Fruit fly (Drosophila melanogaster) whole organism, prepupa: ENCODE data around the gene Nlg4.

Experiments used
- Blimp-1 ChIP-seq: fragments of 200-800 bp; sonication (Bioruptor generic); optimal IDR thresholded peaks from 3 replicates; lab custom pipeline; 2017; ENCODE audit warnings: missing biosample characterization, missing genetic modification characterization, mild to moderate bottlenecking, moderate library complexity, missing genetic modification reagents
- CG10631 ChIP-seq: fragments of 200-800 bp; sonication (Bioruptor generic); optimal IDR thresholded peaks from 2 replicates; lab custom pipeline; 2016; ENCODE audit warnings: missing biosample characterization, missing genetic modification characterization
- CG10669 ChIP-seq: fragments of 200-800 bp; sonication (Bioruptor generic); optimal IDR thresholded peaks from 3 replicates; lab custom pipeline; 2018; ENCODE audit warnings: missing biosample characterization, mild to moderate bottlenecking, missing genetic modification characterization, moderate library complexity
- CG11294 ChIP-seq: fragments of 200-800 bp; sonication (Bioruptor generic); IDR thresholded peaks from 2 replicates; pipeline ENCODE4 v1.3.6; 2022; ENCODE audit warnings: missing biosample characterization, missing genetic modification characterization
- CG11762 ChIP-seq: fragments of 200-800 bp; sonication (Bioruptor generic); optimal IDR thresholded peaks from 3 replicates; lab custom pipeline; 2016; ENCODE audit warnings: missing biosample characterization, missing genetic modification characterization; ENCODE audit not compliant: insufficient read depth
- CG11902 ChIP-seq: fragments of 200-800 bp; sonication (Bioruptor generic); optimal IDR thresholded peaks from 3 replicates; lab custom pipeline; 2016; ENCODE audit warnings: missing biosample characterization, missing genetic modification characterization
- CG15336 ChIP-seq: fragments of 200-800 bp; sonication (Bioruptor generic); IDR thresholded peaks from 2 replicates; pipeline ENCODE4 v1.3.6; 2022; ENCODE audit warnings: missing biosample characterization, missing genetic modification characterization
- CG1621 ChIP-seq: fragments of 200-800 bp; sonication (Bioruptor generic); optimal IDR thresholded peaks from 3 replicates; lab custom pipeline; 2018; ENCODE audit warnings: missing biosample characterization, mild to moderate bottlenecking, missing genetic modification characterization
- CG3032 ChIP-seq: fragments of 200-800 bp; optimal IDR thresholded peaks from 2 replicates; lab custom pipeline; 2019; ENCODE audit warnings: missing biosample characterization, mild to moderate bottlenecking, missing genetic modification characterization, moderate library complexity
- CG31627 ChIP-seq: fragments of 200-800 bp; sonication (Bioruptor generic); optimal IDR thresholded peaks from 3 replicates; lab custom pipeline; 2016; ENCODE audit warnings: missing biosample characterization, missing genetic modification characterization
- CG32006 ChIP-seq: fragments of 200-800 bp; sonication (Bioruptor generic); optimal IDR thresholded peaks from 3 replicates; lab custom pipeline; 2017; ENCODE audit warnings: missing biosample characterization, mild to moderate bottlenecking, missing genetic modification characterization
- CG34406 ChIP-seq: fragments of 200-800 bp; sonication (Bioruptor generic); optimal IDR thresholded peaks from 3 replicates; lab custom pipeline; 2016; ENCODE audit warnings: missing biosample characterization, missing genetic modification characterization
- CG4318 ChIP-seq: fragments of 200-800 bp; sonication (Bioruptor generic); optimal IDR thresholded peaks from 3 replicates; lab custom pipeline; 2017; ENCODE audit warnings: missing biosample characterization, mild to moderate bottlenecking, missing genetic modification characterization
- CG6276 ChIP-seq: fragments of 200-800 bp; sonication (Bioruptor generic); optimal IDR thresholded peaks from 2 replicates; lab custom pipeline; 2017; ENCODE audit warnings: missing biosample characterization, mild to moderate bottlenecking, missing genetic modification characterization
- CG6854 ChIP-seq: fragments of 200-800 bp; sonication (Bioruptor generic); optimal IDR thresholded peaks from 2 replicates; lab custom pipeline; 2017; ENCODE audit warnings: missing biosample characterization, mild to moderate bottlenecking, missing genetic modification characterization
- CG7368 ChIP-seq: fragments of 200-800 bp; sonication (Bioruptor generic); optimal IDR thresholded peaks from 3 replicates; lab custom pipeline; 2016; ENCODE audit warnings: missing biosample characterization, missing genetic modification characterization
- CG8119 ChIP-seq: fragments of 200-800 bp; sonication (Bioruptor generic); IDR thresholded peaks from 3 replicates; pipeline ENCODE4 v1.3.6; 2022; ENCODE audit warnings: missing biosample characterization, missing genetic modification characterization
- CG9139 ChIP-seq: fragments of 200-800 bp; sonication (Bioruptor generic); optimal IDR thresholded peaks from 3 replicates; lab custom pipeline; 2017; ENCODE audit warnings: missing biosample characterization, mild to moderate bottlenecking, missing genetic modification characterization
- Eip75B ChIP-seq: fragments of 200-800 bp; sonication (Bioruptor generic); optimal IDR thresholded peaks from 3 replicates; lab custom pipeline; 2016; ENCODE audit warnings: missing biosample characterization, missing genetic modification characterization
- Eip78C ChIP-seq: fragments of 200-800 bp; sonication (Bioruptor generic); peaks from one replicate; lab custom pipeline; 2016; ENCODE audit warnings: missing biosample characterization, missing genetic modification characterization
- Eip93F ChIP-seq: fragments of 200-800 bp; sonication (Bioruptor generic); optimal IDR thresholded peaks from 2 replicates; lab custom pipeline; 2016; ENCODE audit warnings: missing biosample characterization, mild to moderate bottlenecking, missing genetic modification characterization
- Ets96B ChIP-seq: fragments of 200-800 bp; optimal IDR thresholded peaks from 2 replicates; lab custom pipeline; 2019; ENCODE audit warnings: missing biosample characterization, mild to moderate bottlenecking, missing genetic modification characterization, moderate library complexity
- Gug ChIP-seq: fragments of 200-800 bp; sonication (Bioruptor generic); IDR thresholded peaks from 2 replicates; pipeline ENCODE4 v1.3.6; 2022; ENCODE audit warnings: missing biosample characterization, missing genetic modification characterization
- Hr38 ChIP-seq: sonication (Bioruptor generic); optimal IDR thresholded peaks from 2 replicates; lab custom pipeline; 2016; ENCODE audit warnings: missing biosample characterization, missing genetic modification characterization
- Hr39 ChIP-seq: fragments of 200-800 bp; sonication (Bioruptor generic); optimal IDR thresholded peaks from 2 replicates; lab custom pipeline; 2016; ENCODE audit warnings: missing biosample characterization, missing genetic modification characterization
- Hr4 ChIP-seq: fragments of 200-800 bp; sonication (Bioruptor generic); optimal IDR thresholded peaks from 3 replicates; lab custom pipeline; 2016; ENCODE audit warnings: missing biosample characterization, missing genetic modification characterization
- Lpt ChIP-seq: fragments of 200-800 bp; sonication (Bioruptor generic); optimal IDR thresholded peaks from 3 replicates; lab custom pipeline; 2016; ENCODE audit warnings: missing biosample characterization, missing genetic modification characterization
- Met ChIP-seq: fragments of 200-800 bp; sonication (Bioruptor generic); optimal IDR thresholded peaks from 3 replicates; lab custom pipeline; 2016; ENCODE audit warnings: missing biosample characterization, missing genetic modification characterization
- OdsH ChIP-seq: fragments of 200-800 bp; sonication (Bioruptor generic); optimal IDR thresholded peaks from 3 replicates; lab custom pipeline; 2016; ENCODE audit warnings: missing biosample characterization, missing genetic modification characterization
- Smox ChIP-seq: fragments of 200-800 bp; sonication (Bioruptor generic); optimal IDR thresholded peaks from 3 replicates; lab custom pipeline; 2016; ENCODE audit warnings: missing biosample characterization, missing genetic modification characterization
- Sox15 ChIP-seq: fragments of 200-800 bp; sonication (Bioruptor generic); optimal IDR thresholded peaks from 3 replicates; lab custom pipeline; 2016; ENCODE audit warnings: missing biosample characterization, missing genetic modification characterization
- acj6 ChIP-seq: fragments of 200-800 bp; sonication (Bioruptor generic); optimal IDR thresholded peaks from 3 replicates; lab custom pipeline; 2016; ENCODE audit warnings: missing biosample characterization, missing genetic modification characterization
- dsx ChIP-seq: fragments of 200-800 bp; optimal IDR thresholded peaks from 3 replicates; lab custom pipeline; 2019; ENCODE audit warnings: missing biosample characterization, mild to moderate bottlenecking, missing genetic modification characterization, moderate library complexity; ENCODE audit not compliant: poor library complexity, severe bottlenecking
- eg ChIP-seq: fragments of 200-800 bp; sonication (Bioruptor generic); IDR thresholded peaks from 3 replicates; pipeline ENCODE4 v1.3.6; 2022; ENCODE audit warnings: missing biosample characterization, missing genetic modification characterization
- esn ChIP-seq: fragments of 200-800 bp; sonication (Bioruptor generic); optimal IDR thresholded peaks from 2 replicates; lab custom pipeline; 2016; ENCODE audit warnings: missing biosample characterization, mild to moderate bottlenecking, missing genetic modification characterization, moderate library complexity
- fd59A ChIP-seq: fragments of 200-800 bp; sonication (Bioruptor generic); optimal IDR thresholded peaks from 2 replicates; lab custom pipeline; 2017; ENCODE audit warnings: missing biosample characterization, mild to moderate bottlenecking, missing genetic modification characterization, missing genetic modification reagents
- fkh ChIP-seq: fragments of 200-800 bp; sonication (Bioruptor generic); optimal IDR thresholded peaks from 3 replicates; lab custom pipeline; 2017; ENCODE audit warnings: missing biosample characterization, mild to moderate bottlenecking, missing genetic modification characterization, moderate library complexity
- net ChIP-seq: fragments of 200-800 bp; sonication (Bioruptor generic); optimal IDR thresholded peaks from 3 replicates; lab custom pipeline; 2016; ENCODE audit warnings: missing biosample characterization, missing genetic modification characterization
- pdm3 ChIP-seq: fragments of 200-800 bp; sonication (Bioruptor generic); optimal IDR thresholded peaks from 3 replicates; lab custom pipeline; 2016; ENCODE audit warnings: missing biosample characterization, missing genetic modification characterization
- spab ChIP-seq: fragments of 200-800 bp; sonication (Bioruptor generic); optimal IDR thresholded peaks from 2 replicates; lab custom pipeline; 2017; ENCODE audit warnings: missing biosample characterization, mild to moderate bottlenecking, missing genetic modification characterization, missing genetic modification reagents
- ss ChIP-seq, 2 experiments: fragments of 200-800 bp; sonication (Bioruptor generic); optimal IDR thresholded peaks; 2 replicates in 1 of 2; 3 replicates in 1 of 2; lab custom pipeline; 2017 to 2018; ENCODE audit warnings: mild to moderate bottlenecking in 2 of 2, missing biosample characterization in 2 of 2, missing genetic modification characterization in 2 of 2, moderate library complexity in 1 of 2
- topi ChIP-seq: fragments of 200-800 bp; sonication (Bioruptor generic); optimal IDR thresholded peaks from 3 replicates; lab custom pipeline; 2016; ENCODE audit warnings: missing biosample characterization, missing genetic modification characterization
- vri ChIP-seq: fragments of 200-800 bp; sonication (Bioruptor generic); optimal IDR thresholded peaks from 3 replicates; lab custom pipeline; 2016; ENCODE audit warnings: missing biosample characterization, mild to moderate bottlenecking, missing genetic modification characterization

Nlg4 gene

DNA sequence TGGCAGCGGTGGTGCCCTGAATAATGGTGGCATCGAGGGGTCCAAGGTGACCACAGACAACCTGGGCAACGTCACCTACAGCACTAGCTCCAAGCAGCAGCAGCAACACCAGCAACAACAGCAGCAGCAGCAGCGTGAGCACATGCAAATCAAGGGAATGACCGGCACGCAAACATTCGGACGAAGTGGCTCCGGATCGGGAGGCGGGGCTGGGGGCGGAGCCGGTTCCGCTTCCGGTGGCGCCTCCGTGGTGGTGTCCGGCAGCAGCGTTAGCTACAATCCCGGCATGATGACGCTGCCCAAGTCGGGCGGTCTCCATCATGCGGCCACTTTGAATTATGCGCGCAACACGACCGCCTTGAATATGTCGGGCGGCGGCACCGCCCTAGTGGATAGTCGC, 22.9 kb downstream of the Nlg4 start:
- TF ChIP-seq acj6 (GFP tag; lab: Kevin White, UChicago) (no peak), Smox (no peak), dsx (GFP tag; lab: Kevin White, UChicago) (no peak)

- no peak for TF ChIP-seq Hr4 (GFP tag; lab: Kevin White, UChicago)
- no peak for TF ChIP-seq Ets96B (tag; lab: Kevin White, UChicago)
- no peak for TF ChIP-seq CG9139
- TF ChIP-seq CG11762 = no peak
- no peak for TF ChIP-seq CG6276 (GFP tag; lab: Kevin White, UChicago)
- no peak for TF ChIP-seq CG11294
- TF ChIP-seq fd59A (GFP tag; lab: Kevin White, UChicago) = no peak
- TF ChIP-seq CG8119 (GFP tag; lab: Robert Waterston, UW) = no peak
- TF ChIP-seq CG1621 (tag; lab: Kevin White, UChicago) = no peak
- no peak for TF ChIP-seq CG15336
- TF ChIP-seq CG3032 (tag; lab: Kevin White, UChicago) = no peak
- TF ChIP-seq spab (GFP tag; lab: Kevin White, UChicago) = no peak
- no peak for TF ChIP-seq Hr38 (GFP tag; lab: Kevin White, UChicago)
- no peak for TF ChIP-seq CG4318 (GFP tag; lab: Kevin White, UChicago)
- TF ChIP-seq CG10669 (GFP tag; lab: Kevin White, UChicago) = no peak
- TF ChIP-seq vri (GFP tag; lab: Kevin White, UChicago) = no peak
- TF ChIP-seq CG34406 = no peak
- TF ChIP-seq CG32006 = no peak
These were observed 33.4 kb downstream of the Nlg4 start for dm6 chr3R:20238008-20238407.

DNA sequence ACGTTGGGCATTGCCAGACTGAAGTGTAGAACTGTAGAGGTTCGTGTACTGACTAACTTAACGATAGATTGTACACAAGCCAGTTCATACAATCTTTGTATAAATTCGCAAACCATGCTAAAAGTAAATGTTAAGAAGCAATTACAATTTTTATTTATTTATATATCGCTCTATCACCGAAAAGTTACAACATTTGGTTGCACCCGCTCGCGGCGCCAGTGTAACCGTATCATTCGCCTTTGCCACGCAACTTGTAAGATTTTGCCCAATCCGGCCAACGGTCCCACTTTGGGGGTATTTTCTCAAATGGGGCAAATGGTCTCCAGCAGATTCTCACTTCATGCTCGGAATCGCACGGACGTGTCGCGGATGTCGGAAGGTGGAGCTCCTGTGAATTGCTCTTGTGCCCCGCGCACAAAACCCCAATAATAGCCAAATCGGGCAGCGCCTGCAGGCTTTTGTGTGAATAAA, 47.9 kb downstream of the Nlg4 start, which contains the start of gene cic:
cic (plus strand) TSS at position 328 of the 471 bp plus-strand sequence.
- TF ChIP-seq Eip93F (GFP tag; lab: Kevin White, UChicago) (no peak), vri (GFP tag; lab: Kevin White, UChicago) (peak; percentile 7), CG6854 (GFP tag; lab: Kevin White, UChicago) (peak; percentile 23), ss (GFP tag; optimal IDR thresholded peaks at IDR 0.05; lab: Kevin White, UChicago) (peak in 1 of 2 experiments; percentile 22), fkh (GFP tag; lab: Kevin White, UChicago) (no peak), esn (GFP tag; lab: Kevin White, UChicago) (no peak), Gug (GFP tag; lab: Robert Waterston, UW) (0 out of 2 replicates have a peak, but pooled peaks have one; percentile 21)

dm6 chr3R:20253002-20253584, 48.5 kb downstream of the Nlg4 start:
- TF ChIP-seq CG4318 (GFP tag; lab: Kevin White, UChicago) (peak; percentile 62), acj6 (GFP tag; lab: Kevin White, UChicago) (peak; percentile 90), Eip93F (GFP tag; lab: Kevin White, UChicago) (peak; percentile 11), CG10669 (GFP tag; lab: Kevin White, UChicago) (peak; percentile 72), CG15336 (peak; percentile 92), CG10631 (GFP tag; lab: Kevin White, UChicago) (peak; percentile 87), CG1621 (tag; lab: Kevin White, UChicago) (peak; percentile 56), dsx (GFP tag; lab: Kevin White, UChicago) (peak; percentile 20), CG11902 (GFP tag; lab: Kevin White, UChicago) (peak; percentile 82), topi (GFP tag; lab: Kevin White, UChicago) (peak; percentile 89), Hr39 (GFP tag; lab: Kevin White, UChicago) (peak; percentile 93), fkh (GFP tag; lab: Kevin White, UChicago) (peak; percentile 96), Blimp-1 (GFP tag; lab: Kevin White, UChicago) (no peak), Eip78C (GFP tag; lab: Kevin White, UChicago) (peak; percentile 96), Hr4 (GFP tag; lab: Kevin White, UChicago) (peak; percentile 86), Met (peak; percentile 89), CG32006 (peak; percentile 77), CG31627 (GFP tag; lab: Kevin White, UChicago) (peak; percentile 92), eg (GFP tag; lab: Robert Waterston, UW) (peak; percentile 94), Sox15 (peak; percentile 82), OdsH (GFP tag; lab: Kevin White, UChicago) (peak; percentile 90), Smox (peak; percentile 81), pdm3 (peak; percentile 88), net (GFP tag; lab: Kevin White, UChicago) (peak; percentile 87), Lpt (GFP tag; lab: Kevin White, UChicago) (peak; percentile 74), CG6276 (GFP tag; lab: Kevin White, UChicago) (peak; percentile 63), CG7368 (GFP tag; lab: Kevin White, UChicago) (peak; percentile 91), Eip75B (peak; percentile 87)
